Worm (Caenorhabditis elegans): Measurements from ENCODE around the gene C14C11.7.

DNA sequence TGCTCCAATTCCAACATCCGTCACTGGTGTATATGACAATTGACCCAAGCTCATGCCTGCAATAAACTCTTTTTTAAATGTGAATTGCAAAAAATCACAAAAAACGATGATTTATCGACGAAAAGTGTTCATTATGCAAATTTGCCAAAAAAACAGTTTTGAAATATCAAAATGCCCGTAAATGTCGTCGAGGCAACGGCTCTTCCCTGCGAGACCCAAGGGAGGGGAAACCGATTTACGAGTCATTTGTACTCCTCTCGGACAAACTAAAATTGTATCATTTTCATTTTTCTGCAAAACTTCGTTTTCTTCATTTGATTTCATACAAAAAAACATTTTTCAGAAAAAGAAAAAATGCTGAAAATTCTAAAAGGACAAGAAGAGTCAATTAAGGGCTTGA, 18.6 kb upstream of the C14C11.7 start, which contains the start of the genes hmgs-1 and F25B4.4:
- peak; percentile 97 for TF ChIP-seq unc-55 (GFP tag; optimal IDR thresholded peaks at IDR 0.05)
- peak; percentile 47 for TF ChIP-seq nhr-77 (tag; optimal IDR thresholded peaks at IDR 0.05)
- TF ChIP-seq nhr-237 (tag; optimal IDR thresholded peaks at IDR 0.05), result no peak
- no peak for TF ChIP-seq peb-1 (tag; optimal IDR thresholded peaks at IDR 0.05)
- peak; percentile 49 for TF ChIP-seq unc-62 (GFP tag; optimal IDR thresholded peaks at IDR 0.05)
- TF ChIP-seq ceh-16 (tag; optimal IDR thresholded peaks at IDR 0.05), result no peak
- peak; percentile 68 for TF ChIP-seq snpc-4 (tag; optimal IDR thresholded peaks at IDR 0.05)
- TF ChIP-seq ama-1 (optimal IDR thresholded peaks at IDR 0.05), result peak; percentile 57

Data from whole organism, L2 larva.